Worm (Caenorhabditis elegans) whole organism, L4/young adult: ENCODE measurements around the gene T16G12.10.

Experiments
- dao-5 ChIP-seq: sonication (generic microtip); optimal IDR thresholded peaks from 2 replicates; lab custom pipeline; 2016; ENCODE audit warnings: missing genotype, missing genetic modification characterization, moderate library complexity, missing compliant biosample characterization
- him-1 ChIP-seq: sonication (generic microtip); optimal IDR thresholded peaks from 2 replicates; lab custom pipeline; 2016; ENCODE audit warnings: missing genotype, missing genetic modification reagents, missing genetic modification characterization, missing compliant biosample characterization

DNA sequence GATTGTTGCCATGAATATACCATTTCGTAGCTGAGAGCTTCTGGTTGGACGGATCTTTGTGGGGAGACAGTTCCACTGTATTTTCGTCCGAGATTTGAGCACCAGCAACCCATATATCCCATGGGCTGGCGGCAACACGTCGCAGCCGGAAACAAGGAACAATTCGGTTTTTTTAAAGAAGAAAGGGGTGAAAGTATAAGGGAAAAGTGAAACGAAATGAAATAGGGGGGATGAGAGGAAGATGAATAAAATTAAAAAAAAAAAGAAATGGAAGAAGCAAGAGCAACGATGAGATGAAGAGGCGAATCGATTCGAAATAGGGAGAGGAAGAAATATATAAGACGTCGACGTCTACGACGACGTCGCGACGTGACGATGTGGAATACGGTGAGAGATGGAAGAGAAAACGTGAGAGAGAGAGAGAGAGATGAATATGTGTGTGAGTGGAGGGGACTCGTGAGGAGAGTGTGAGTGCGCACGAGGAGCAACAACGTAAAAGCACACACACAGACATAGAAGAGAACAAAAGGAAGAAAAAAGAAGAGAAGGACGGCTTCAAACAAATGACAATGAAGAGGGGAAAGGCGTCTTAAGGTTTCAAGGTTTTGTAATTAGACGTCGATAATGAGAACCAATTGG, 39.4 kb downstream of the T16G12.10 start, which contains the start of gene rgs-1:
- TF ChIP-seq him-1 (tag; lab: Kevin White, UChicago): peak; percentile 68
- no peak for TF ChIP-seq dao-5 (tag; lab: Kevin White, UChicago)
